Worm (Caenorhabditis elegans): ENCODE results near the gene srt-14.

DNA sequence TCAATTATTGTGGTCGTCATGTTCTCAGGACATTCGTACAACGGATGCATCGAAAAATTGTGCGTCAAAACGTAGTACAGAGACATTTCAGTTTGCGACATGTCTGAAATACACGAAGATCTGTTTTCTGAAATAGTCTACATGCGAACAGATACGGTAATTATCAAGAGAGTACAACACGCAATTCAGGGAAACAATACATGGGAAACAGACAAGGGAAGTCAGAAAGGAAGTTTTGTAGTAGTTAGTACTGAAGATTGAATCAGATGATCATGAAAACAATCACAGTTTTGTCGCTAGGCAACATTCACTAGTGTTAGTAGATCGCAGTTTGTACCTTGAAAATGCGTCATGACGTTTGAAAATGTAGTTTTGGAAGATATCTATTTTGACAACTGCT lies 6.3 kb downstream of the srt-14 start, which contains the start of gene srt-13:
- TF ChIP-seq F49E8.2 (tag; optimal IDR thresholded peaks at IDR 0.05; ENCODE audit: borderline replicate concordance), result no peak
- TF ChIP-seq snpc-1.2 (GFP tag; IDR thresholded peaks at IDR 0.05), result no peak
- no peak for TF ChIP-seq unc-39 (tag; optimal IDR thresholded peaks at IDR 0.05)
- no peak for TF ChIP-seq spr-3 (GFP tag; optimal IDR thresholded peaks at IDR 0.05)
- no peak for TF ChIP-seq skn-1 (tag; optimal IDR thresholded peaks at IDR 0.05)
- TF ChIP-seq snpc-4 (tag; optimal IDR thresholded peaks at IDR 0.05), result no peak
- no peak for TF ChIP-seq nhr-48 (tag; optimal IDR thresholded peaks at IDR 0.05)
